Worm (Caenorhabditis elegans): ENCODE results near the gene lep-2.

The lep-2 gene

ce11 chrIV:1035108-1035507, 43.0 kb downstream of the lep-2 start (continued):
- TF ChIP-seq tra-1 (GFP tag; IDR thresholded peaks at IDR 0.05) (0 out of 2 replicates have a peak, but pooled peaks have one; percentile 16), tag-97 (GFP tag; IDR thresholded peaks at IDR 0.05) (no peak), Y48G9A.11 (GFP tag; IDR thresholded peaks at IDR 0.05) (no peak), nhr-111 (GFP tag; optimal IDR thresholded peaks at IDR 0.05) (no peak), aha-1 (tag) (no peak), lir-3 (tag; optimal IDR thresholded peaks at IDR 0.05) (no peak), skn-1 (tag; optimal IDR thresholded peaks at IDR 0.05) (no peak), T26A8.4 (GFP tag; IDR thresholded peaks at IDR 0.05) (no peak), gei-8 (GFP tag; optimal IDR thresholded peaks at IDR 0.05) (no peak), lim-7 (GFP tag; IDR thresholded peaks at IDR 0.05) (no peak), nhr-77 (tag; optimal IDR thresholded peaks at IDR 0.05) (no peak), unc-62 (GFP tag; optimal IDR thresholded peaks at IDR 0.05 in 1 of 2) (peak in 1 of 2 experiments; percentile 13), unc-62 (tag; optimal IDR thresholded peaks at IDR 0.05) (no peak), ama-1 (optimal IDR thresholded peaks at IDR 0.05) (no peak), F44E2.7 (GFP tag; IDR thresholded peaks at IDR 0.05) (no peak), nhr-25 (tag; optimal IDR thresholded peaks at IDR 0.05; ENCODE audit: borderline replicate concordance, insufficient read depth) (peak; percentile 48), mes-2 (tag; optimal IDR thresholded peaks at IDR 0.05; ENCODE audit: poor library complexity, severe bottlenecking) (peak; percentile 38), F49E8.2 (tag; optimal IDR thresholded peaks at IDR 0.05; ENCODE audit: borderline replicate concordance) (no peak), dmd-6 (GFP tag; IDR thresholded peaks at IDR 0.05) (peak; percentile 73), lin-1 (GFP tag; IDR thresholded peaks at IDR 0.05) (0 out of 2 replicates have a peak, but pooled peaks have one; percentile 50), unc-130 (GFP tag; optimal IDR thresholded peaks at IDR 0.05) (no peak), daf-16 (GFP tag; optimal IDR thresholded peaks at IDR 0.05) (no peak), daf-16 (tag; optimal IDR thresholded peaks at IDR 0.05) (peak; percentile 50), saeg-2 (GFP tag; IDR thresholded peaks at IDR 0.05) (no peak), Y75B8A.6 (GFP tag; IDR thresholded peaks at IDR 0.05) (no peak), mdl-1 (tag; optimal IDR thresholded peaks at IDR 0.05) (peak in 1 of 2 experiments; percentile 42), spr-1 (tag; optimal IDR thresholded peaks at IDR 0.05) (no peak), zip-2 (tag; optimal IDR thresholded peaks at IDR 0.05) (no peak), nhr-10 (tag; optimal IDR thresholded peaks at IDR 0.05) (no peak), nhr-237 (tag; optimal IDR thresholded peaks at IDR 0.05) (no peak), ZK337.2 (GFP tag; IDR thresholded peaks at IDR 0.05) (no peak), lin-15B (tag; optimal IDR thresholded peaks at IDR 0.05) (no peak)

DNA sequence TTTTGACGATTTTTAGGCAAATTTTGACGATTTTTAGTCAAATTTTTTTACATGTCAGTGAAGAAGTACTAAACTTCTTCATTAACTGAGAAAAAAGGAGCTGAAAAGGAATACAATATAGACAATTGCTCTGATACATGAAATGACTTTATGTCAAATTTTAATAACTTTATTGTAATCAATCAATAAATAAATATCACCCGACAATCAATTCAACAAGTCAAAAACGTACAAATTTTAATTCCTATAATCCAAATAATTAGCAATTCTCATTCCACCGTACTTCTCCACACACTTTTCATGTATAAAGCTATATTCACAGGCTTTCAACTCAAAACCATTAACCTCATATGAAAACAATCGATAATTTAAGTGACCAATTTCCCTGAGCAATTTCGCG, 46.4 kb downstream of the lep-2 start:
- no peak for TF ChIP-seq rbr-2 (tag; optimal IDR thresholded peaks at IDR 0.05)
- peak in 1 of 2 experiments; percentile 96 for TF ChIP-seq unc-62 (GFP tag; optimal IDR thresholded peaks at IDR 0.05 in 1 of 2)
- no peak for TF ChIP-seq unc-62 (tag; optimal IDR thresholded peaks at IDR 0.05)

DNA sequence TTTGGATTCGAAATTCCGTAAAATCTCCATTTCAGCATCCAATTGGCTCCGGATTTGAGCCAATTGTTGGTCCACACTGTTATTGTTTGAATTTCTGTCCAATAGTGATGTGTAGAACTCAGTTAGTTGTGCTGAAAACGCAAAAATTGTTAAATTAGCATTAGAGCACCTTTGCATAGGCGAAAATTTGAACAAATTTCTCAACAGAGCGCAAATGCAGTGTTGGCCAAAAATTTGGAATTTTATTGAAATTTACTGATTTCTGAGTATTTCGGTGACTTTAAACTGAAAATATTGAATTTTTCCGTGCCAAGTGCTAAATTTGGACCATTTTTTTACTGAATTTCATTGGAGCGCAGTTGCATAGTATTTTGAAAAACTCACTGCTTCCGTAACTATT, 48.5 kb downstream of the lep-2 start:
- no peak for TF ChIP-seq mxl-3 (GFP tag; optimal IDR thresholded peaks at IDR 0.05)
- peak; percentile 84 for TF ChIP-seq lin-38 (GFP tag; IDR thresholded peaks at IDR 0.05)
- TF ChIP-seq mdt-29 (GFP tag; IDR thresholded peaks at IDR 0.05): no peak

- TF ChIP-seq Y48G9A.11 (GFP tag; IDR thresholded peaks at IDR 0.05): no peak
- TF ChIP-seq php-3 (GFP tag; IDR thresholded peaks at IDR 0.05): no peak
- TF ChIP-seq D1046.2 (GFP tag; IDR thresholded peaks at IDR 0.05): no peak
- TF ChIP-seq hif-1 (tag; optimal IDR thresholded peaks at IDR 0.05): no peak
- no peak for TF ChIP-seq unc-39 (tag; optimal IDR thresholded peaks at IDR 0.05)
- TF ChIP-seq zag-1 (tag; optimal IDR thresholded peaks at IDR 0.05): no peak
- no peak for TF ChIP-seq hlh-30 (tag; optimal IDR thresholded peaks at IDR 0.05; ENCODE audit: insufficient read depth)
- TF ChIP-seq fkh-10 (GFP tag; optimal IDR thresholded peaks at IDR 0.05): no peak
- TF ChIP-seq mep-1 (tag; optimal IDR thresholded peaks at IDR 0.05): no peak
- no peak for TF ChIP-seq ceh-28 (tag; optimal IDR thresholded peaks at IDR 0.05)
- TF ChIP-seq saeg-2 (GFP tag; IDR thresholded peaks at IDR 0.05): no peak
- TF ChIP-seq unc-130 (GFP tag; optimal IDR thresholded peaks at IDR 0.05): no peak
- no peak for TF ChIP-seq nhr-42 (GFP tag; IDR thresholded peaks at IDR 0.05)
- TF ChIP-seq lir-3 (tag; optimal IDR thresholded peaks at IDR 0.05): no peak
- TF ChIP-seq hlh-11 (tag; optimal IDR thresholded peaks at IDR 0.05): no peak
- no peak for TF ChIP-seq dmd-8 (GFP tag; IDR thresholded peaks at IDR 0.05)
- no peak for TF ChIP-seq ctbp-1 (GFP tag; IDR thresholded peaks at IDR 0.05)
- TF ChIP-seq lin-15B (tag; optimal IDR thresholded peaks at IDR 0.05): no peak
- TF ChIP-seq lin-38 (GFP tag; IDR thresholded peaks at IDR 0.05): no peak
Observed at ce11 chrIV:1044287-1044686, 52.2 kb downstream of the lep-2 start, which contains the start of gene Y55F3AM.11. Gene Y55F3AM.11, minus strand, starts transcription at chrIV:1044387.

All from whole organism, L4 larva.